Worm (Caenorhabditis elegans): ENCODE measurements around the gene C06A6.4.

The C06A6.4 gene

DNA sequence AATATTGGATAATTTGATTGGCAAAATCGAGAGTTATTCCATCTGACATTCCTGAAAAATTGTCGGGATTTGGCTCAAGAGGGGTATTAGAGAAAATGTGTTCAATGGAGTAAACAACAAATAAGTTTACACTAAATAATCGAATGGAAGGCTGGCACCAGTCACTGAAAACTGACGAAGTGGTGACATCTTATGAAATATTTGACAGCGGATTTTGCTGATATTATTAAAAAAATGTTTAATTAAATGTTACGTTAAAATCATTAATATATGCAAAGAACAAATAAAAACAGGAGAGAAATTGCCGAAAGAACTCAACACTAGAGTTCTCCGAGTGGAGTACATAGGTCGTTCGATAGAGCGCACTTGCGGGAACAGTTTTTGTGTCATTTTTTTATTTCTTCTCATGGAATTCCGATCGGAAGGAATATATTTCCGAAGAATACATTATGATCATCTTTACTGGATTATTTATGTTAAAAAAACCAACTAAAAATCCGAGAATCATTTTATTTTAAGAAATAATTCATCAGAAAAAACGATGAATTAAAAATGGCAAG lies 43.5 kb downstream of the C06A6.4 start, which contains the start of gene tag-322 (continued):
- TF ChIP-seq nhr-71 (tag; optimal IDR thresholded peaks at IDR 0.05): peak; percentile 85
- TF ChIP-seq nhr-237 (tag; optimal IDR thresholded peaks at IDR 0.05): no peak
- no peak for TF ChIP-seq fkh-10 (GFP tag; optimal IDR thresholded peaks at IDR 0.05)
- TF ChIP-seq ceh-82 (tag; optimal IDR thresholded peaks at IDR 0.05): peak; percentile 52 to 59 (median 52)
- no peak for TF ChIP-seq mab-9 (GFP tag; IDR thresholded peaks at IDR 0.05)
- no peak for TF ChIP-seq unc-62 (GFP tag; optimal IDR thresholded peaks at IDR 0.05)
- peak; percentile 72 to 77 for TF ChIP-seq efl-1 (optimal IDR thresholded peaks at IDR 0.05)
- peak; percentile 69 to 96 for TF ChIP-seq efl-1 (GFP tag; optimal IDR thresholded peaks at IDR 0.05 in 1 of 2)
- peak; percentile 51 for TF ChIP-seq blmp-1 (tag; optimal IDR thresholded peaks at IDR 0.05)
- no peak for TF ChIP-seq sptf-1 (tag; optimal IDR thresholded peaks at IDR 0.05)
- peak; percentile 68 for TF ChIP-seq skn-1 (tag; optimal IDR thresholded peaks at IDR 0.05)
- peak; percentile 13 for TF ChIP-seq sox-4 (tag; optimal IDR thresholded peaks at IDR 0.05)
- peak; percentile 80 for TF ChIP-seq swsn-7 (tag; optimal IDR thresholded peaks at IDR 0.05)
- TF ChIP-seq lsy-2 (tag; optimal IDR thresholded peaks at IDR 0.05): peak; percentile 89 to 90
- peak; percentile 51 for TF ChIP-seq unc-86 (tag; optimal IDR thresholded peaks at IDR 0.05)
- no peak for TF ChIP-seq nhr-84 (tag; optimal IDR thresholded peaks at IDR 0.05)
- TF ChIP-seq efl-3 (GFP tag; optimal IDR thresholded peaks at IDR 0.05): no peak
- peak; percentile 83 for TF ChIP-seq nhr-85 (tag)
- no peak for TF ChIP-seq elt-3 (tag; optimal IDR thresholded peaks at IDR 0.05)
- no peak for TF ChIP-seq elt-2 (tag; optimal IDR thresholded peaks at IDR 0.05)
- peak; percentile 83 for TF ChIP-seq snu-23 (GFP tag; optimal IDR thresholded peaks at IDR 0.05)
- peak; percentile 67 to 77 for TF ChIP-seq lin-35 (GFP tag; optimal IDR thresholded peaks at IDR 0.05)
- TF ChIP-seq grh-1 (GFP tag; IDR thresholded peaks at IDR 0.05): 0 out of 2 replicates have a peak, but pooled peaks have one; percentile 11
- TF ChIP-seq unc-98 (GFP tag; IDR thresholded peaks at IDR 0.05): no peak
- TF ChIP-seq mep-1 (tag; optimal IDR thresholded peaks at IDR 0.05): peak; percentile 85
- TF ChIP-seq rnt-1 (tag; optimal IDR thresholded peaks at IDR 0.05): peak; percentile 73
- TF ChIP-seq alr-1 (tag; optimal IDR thresholded peaks at IDR 0.05; ENCODE audit: borderline replicate concordance): no peak
- TF ChIP-seq egl-13 (tag; optimal IDR thresholded peaks at IDR 0.05): peak; percentile 42
- peak; percentile 79 for TF ChIP-seq xbp-1 (tag; optimal IDR thresholded peaks at IDR 0.05)
- TF ChIP-seq unc-30 (tag; optimal IDR thresholded peaks at IDR 0.05): no peak
- TF ChIP-seq hpl-2 (GFP tag; optimal IDR thresholded peaks at IDR 0.05): no peak
- TF ChIP-seq F16B12.6 (tag; optimal IDR thresholded peaks at IDR 0.05): no peak
- TF ChIP-seq jun-1 (tag; optimal IDR thresholded peaks at IDR 0.05): no peak
- no peak for TF ChIP-seq nhr-12 (tag; optimal IDR thresholded peaks at IDR 0.05)
- TF ChIP-seq ceh-63 (GFP tag; optimal IDR thresholded peaks at IDR 0.05): no peak
- TF ChIP-seq irx-1 (tag; optimal IDR thresholded peaks at IDR 0.05): no peak
- no peak for TF ChIP-seq pax-3 (tag; optimal IDR thresholded peaks at IDR 0.05)
- TF ChIP-seq aha-1 (tag; optimal IDR thresholded peaks at IDR 0.05): no peak
- peak; percentile 50 for TF ChIP-seq lir-3 (tag; optimal IDR thresholded peaks at IDR 0.05; ENCODE audit: poor library complexity)
- no peak for TF ChIP-seq hlh-17 (GFP tag; optimal IDR thresholded peaks at IDR 0.05; ENCODE audit: borderline replicate concordance)
- TF ChIP-seq ceh-88 (GFP tag; IDR thresholded peaks at IDR 0.05): no peak
- TF ChIP-seq nhr-20 (tag; optimal IDR thresholded peaks at IDR 0.05): peak; percentile 76
- TF ChIP-seq nhr-11 (tag; optimal IDR thresholded peaks at IDR 0.05): peak; percentile 27
- TF ChIP-seq dsc-1 (tag; optimal IDR thresholded peaks at IDR 0.05): peak; percentile 75
- TF ChIP-seq lin-13 (GFP tag; optimal IDR thresholded peaks at IDR 0.05): no peak
- no peak for TF ChIP-seq C04F5.9 (tag; optimal IDR thresholded peaks at IDR 0.05)
- no peak for TF ChIP-seq nhr-76 (tag; optimal IDR thresholded peaks at IDR 0.05)
- no peak for TF ChIP-seq egl-27 (tag; optimal IDR thresholded peaks at IDR 0.05)
- TF ChIP-seq nhr-47 (tag; optimal IDR thresholded peaks at IDR 0.05): peak; percentile 80
- no peak for TF ChIP-seq ztf-4 (tag; optimal IDR thresholded peaks at IDR 0.05)
- TF ChIP-seq fos-1 (tag; optimal IDR thresholded peaks at IDR 0.05): no peak
- TF ChIP-seq lin-15B (tag; optimal IDR thresholded peaks at IDR 0.05): peak; percentile 76
- peak; percentile 65 for TF ChIP-seq tbx-2 (tag; optimal IDR thresholded peaks at IDR 0.05)

Data from whole organism, L1 larva.